Fruit fly (Drosophila melanogaster) whole organism, embryonic: ENCODE measurements around the gene sesB.

Source experiments
- ATbp ChIP-seq: fragments of 200-800 bp; sonication (Bioruptor generic); optimal IDR thresholded peaks from 2 replicates; lab custom pipeline; 2017; ENCODE audit warnings: missing biosample characterization, mild to moderate bottlenecking, missing genetic modification characterization, missing genetic modification reagents
- Adf1 ChIP-seq: fragments of 200-800 bp; sonication (Bioruptor generic); IDR thresholded peaks from 2 replicates; pipeline ENCODE4 v1.3.6; 2022; ENCODE audit warnings: missing biosample characterization, missing genetic modification characterization
- CG10274 ChIP-seq: fragments of 200-800 bp; sonication (Bioruptor generic); optimal IDR thresholded peaks from 3 replicates; lab custom pipeline; 2017; ENCODE audit warnings: missing biosample characterization, mild to moderate bottlenecking, missing genetic modification characterization
- CG10321 ChIP-seq: fragments of 200-800 bp; sonication (Bioruptor generic); IDR thresholded peaks from 2 replicates; pipeline ENCODE4 v1.3.6; 2022; ENCODE audit warnings: missing biosample characterization, missing genetic modification characterization
- CG12659 ChIP-seq: fragments of 200-800 bp; sonication (Bioruptor generic); optimal IDR thresholded peaks from 3 replicates; lab custom pipeline; 2017; ENCODE audit warnings: mild to moderate bottlenecking, missing biosample characterization, missing genetic modification reagents, missing genetic modification characterization
- CG13775 ChIP-seq: fragments of 200-800 bp; sonication (Bioruptor generic); optimal IDR thresholded peaks from 3 replicates; lab custom pipeline; 2017; ENCODE audit warnings: missing biosample characterization, mild to moderate bottlenecking, missing genetic modification characterization
- CG14014 ChIP-seq: fragments of 200-800 bp; sonication (Bioruptor generic); IDR thresholded peaks from 2 replicates; pipeline ENCODE4 v1.3.6; 2022; ENCODE audit warnings: missing biosample characterization, missing genetic modification characterization
- CG1529 ChIP-seq: fragments of 200-800 bp; sonication (Bioruptor generic); optimal IDR thresholded peaks from 3 replicates; lab custom pipeline; 2018; ENCODE audit warnings: missing biosample characterization, missing genetic modification characterization
- CG15514 ChIP-seq: fragments of 200-800 bp; sonication (Bioruptor generic); optimal IDR thresholded peaks from 3 replicates; lab custom pipeline; 2017; ENCODE audit warnings: missing biosample characterization, missing genetic modification characterization, mild to moderate bottlenecking, moderate library complexity, missing genetic modification reagents
- CG17359 ChIP-seq: fragments of 200-800 bp; sonication (Bioruptor generic); optimal IDR thresholded peaks from 3 replicates; lab custom pipeline; 2018; ENCODE audit warnings: missing biosample characterization, mild to moderate bottlenecking, missing genetic modification characterization, moderate library complexity
- CG17361 ChIP-seq: fragments of 200-800 bp; sonication (Bioruptor generic); IDR thresholded peaks from 3 replicates; pipeline ENCODE4 v1.3.6; 2022; ENCODE audit warnings: missing biosample characterization, missing genetic modification characterization
- CG17385 ChIP-seq: fragments of 200-800 bp; sonication (Bioruptor generic); optimal IDR thresholded peaks from 3 replicates; lab custom pipeline; 2018; ENCODE audit warnings: missing biosample characterization, mild to moderate bottlenecking, missing genetic modification characterization
- CG2199 ChIP-seq: fragments of 200-800 bp; sonication (Bioruptor generic); IDR thresholded peaks from 3 replicates; pipeline ENCODE4 v1.3.6; 2022; ENCODE audit warnings: missing biosample characterization, missing genetic modification characterization
- CG31365 ChIP-seq: fragments of 200-800 bp; sonication (Bioruptor generic); optimal IDR thresholded peaks from 2 replicates; lab custom pipeline; 2018; ENCODE audit warnings: missing biosample characterization, mild to moderate bottlenecking, missing genetic modification characterization
- CG31388 ChIP-seq: fragments of 200-800 bp; sonication (Bioruptor generic); optimal IDR thresholded peaks from 2 replicates; lab custom pipeline; 2016; ENCODE audit warnings: missing biosample characterization, missing genetic modification characterization
- CG34422 ChIP-seq: fragments of 200-800 bp; sonication (Bioruptor generic); IDR thresholded peaks from 3 replicates; pipeline ENCODE4 v1.3.6; 2022; ENCODE audit warnings: missing biosample characterization, missing genetic modification characterization
- CG4820 ChIP-seq: fragments of 200-800 bp; sonication (Bioruptor generic); optimal IDR thresholded peaks from 3 replicates; lab custom pipeline; 2016; ENCODE audit warnings: missing biosample characterization, missing genetic modification characterization
- CG5180 ChIP-seq: fragments of 200-800 bp; sonication (Bioruptor generic); optimal IDR thresholded peaks from 3 replicates; lab custom pipeline; 2017; ENCODE audit warnings: missing biosample characterization, missing genetic modification characterization, mild to moderate bottlenecking, moderate library complexity, missing genetic modification reagents
- CG5245 ChIP-seq: fragments of 200-800 bp; sonication (Bioruptor generic); optimal IDR thresholded peaks from 3 replicates; lab custom pipeline; 2016; ENCODE audit warnings: missing biosample characterization, missing genetic modification characterization
- CG6813 ChIP-seq: fragments of 200-800 bp; sonication (Bioruptor generic); optimal IDR thresholded peaks from 2 replicates; lab custom pipeline; 2017; ENCODE audit warnings: missing biosample characterization, missing genetic modification characterization, mild to moderate bottlenecking, moderate library complexity, missing genetic modification reagents
- CG8359 ChIP-seq: fragments of 200-800 bp; sonication (Bioruptor generic); optimal IDR thresholded peaks from 2 replicates; lab custom pipeline; 2017; ENCODE audit warnings: missing biosample characterization, mild to moderate bottlenecking, missing genetic modification characterization, borderline replicate concordance
- CG9609 ChIP-seq: fragments of 200-800 bp; sonication (Bioruptor generic); optimal IDR thresholded peaks from 3 replicates; lab custom pipeline; 2016; ENCODE audit warnings: missing biosample characterization, missing genetic modification characterization
- Fer1 ChIP-seq: fragments of 200-800 bp; sonication (Bioruptor generic); optimal IDR thresholded peaks from 2 replicates; lab custom pipeline; 2017; ENCODE audit warnings: missing biosample characterization, mild to moderate bottlenecking, missing genetic modification characterization
- Gsc ChIP-seq: fragments of 200-800 bp; sonication (Bioruptor generic); IDR thresholded peaks from 2 replicates; pipeline ENCODE4 v1.3.6; 2022; ENCODE audit warnings: missing biosample characterization, missing genetic modification characterization
- Hsf ChIP-seq: fragments of 200-800 bp; sonication (Bioruptor generic); optimal IDR thresholded peaks from 3 replicates; lab custom pipeline; 2016; ENCODE audit warnings: missing biosample characterization, missing genetic modification characterization
- Mad ChIP-seq: fragments of 200-800 bp; sonication (Bioruptor generic); optimal IDR thresholded peaks from 2 replicates; lab custom pipeline; 2016; ENCODE audit warnings: missing biosample characterization, missing genetic modification characterization
- NC2β ChIP-seq: fragments of 200-800 bp; sonication (Bioruptor generic); optimal IDR thresholded peaks from 2 replicates; lab custom pipeline; 2016; ENCODE audit warnings: missing biosample characterization, missing genetic modification characterization
- Opbp ChIP-seq: fragments of 200-800 bp; sonication (Bioruptor generic); IDR thresholded peaks from 3 replicates; pipeline ENCODE4 v1.3.6; 2022; ENCODE audit warnings: missing biosample characterization, missing genetic modification characterization; ENCODE audit not compliant: partially characterized antibody
- Pdp1 ChIP-seq, 2 experiments: fragments of 200-800 bp; sonication (Bioruptor generic); optimal IDR thresholded peaks; 3 replicates each; lab custom pipeline; 2016; ENCODE audit warnings: missing biosample characterization in 2 of 2, missing genetic modification characterization in 2 of 2, mild to moderate bottlenecking in 1 of 2, moderate library complexity in 1 of 2
- Sry-β ChIP-seq: fragments of 200-800 bp; sonication (Bioruptor generic); optimal IDR thresholded peaks from 2 replicates; lab custom pipeline; 2018; ENCODE audit warnings: missing biosample characterization, mild to moderate bottlenecking, missing genetic modification characterization, moderate library complexity
- Ssrp ChIP-seq: fragments of 200-800 bp; sonication (Bioruptor generic); optimal IDR thresholded peaks from 2 replicates; lab custom pipeline; 2018; ENCODE audit warnings: missing biosample characterization, mild to moderate bottlenecking, missing genetic modification characterization, moderate library complexity
- amos ChIP-seq: fragments of 200-800 bp; sonication (Bioruptor generic); IDR thresholded peaks from 2 replicates; pipeline ENCODE4 v1.3.6; 2022; ENCODE audit warnings: missing biosample characterization, missing genetic modification characterization; ENCODE audit not compliant: partially characterized antibody
- ase ChIP-seq: fragments of 200-800 bp; sonication (Bioruptor generic); IDR thresholded peaks from 3 replicates; pipeline ENCODE4 v1.3.6; 2022; ENCODE audit warnings: missing biosample characterization, missing genetic modification characterization
- bcd ChIP-seq: fragments of 200-800 bp; sonication (Bioruptor generic); optimal IDR thresholded peaks from 2 replicates; lab custom pipeline; 2017; ENCODE audit warnings: missing biosample characterization, mild to moderate bottlenecking, missing genetic modification characterization
- cg ChIP-seq: fragments of 200-800 bp; sonication (Bioruptor generic); optimal IDR thresholded peaks from 3 replicates; lab custom pipeline; 2019; ENCODE audit warnings: missing biosample characterization, mild to moderate bottlenecking, missing genetic modification characterization, moderate library complexity
- ci ChIP-seq: fragments of 200-800 bp; sonication (Bioruptor generic); IDR thresholded peaks from 3 replicates; pipeline ENCODE4 v1.3.6; 2022; ENCODE audit warnings: missing biosample characterization, missing genetic modification characterization
- crol ChIP-seq: fragments of 200-800 bp; sonication (Bioruptor generic); IDR thresholded peaks from 2 replicates; pipeline ENCODE4 v1.3.6; 2022; ENCODE audit warnings: missing biosample characterization, missing genetic modification characterization
- danr ChIP-seq: fragments of 200-800 bp; sonication (Bioruptor generic); IDR thresholded peaks from 2 replicates; pipeline ENCODE4 v1.3.6; 2022; ENCODE audit warnings: missing biosample characterization, missing genetic modification characterization
- dm ChIP-seq: fragments of 200-800 bp; sonication (Bioruptor generic); optimal IDR thresholded peaks from 3 replicates; lab custom pipeline; 2016; ENCODE audit warnings: missing biosample characterization, missing genetic modification characterization
- dysf ChIP-seq: fragments of 200-800 bp; sonication (Bioruptor generic); IDR thresholded peaks from 3 replicates; pipeline ENCODE4 v1.3.6; 2022; ENCODE audit warnings: missing biosample characterization, missing genetic modification characterization
- esg ChIP-seq: fragments of 200-800 bp; sonication (Bioruptor generic); conservative IDR thresholded peaks from 2 replicates; pipeline ENCODE4 v1.3.6; 2022; ENCODE audit warnings: missing biosample characterization, missing genetic modification characterization
- ham ChIP-seq: fragments of 200-800 bp; sonication (Bioruptor generic); IDR thresholded peaks from 2 replicates; pipeline ENCODE4 v1.3.6; 2022; ENCODE audit warnings: missing biosample characterization, missing genetic modification characterization
- kay ChIP-seq: fragments of 200-800 bp; sonication (Bioruptor generic); optimal IDR thresholded peaks from 2 replicates; lab custom pipeline; 2016; ENCODE audit warnings: missing biosample characterization, missing genetic modification characterization
- lab ChIP-seq: fragments of 200-800 bp; sonication (Bioruptor generic); optimal IDR thresholded peaks from 3 replicates; lab custom pipeline; 2017; ENCODE audit warnings: missing biosample characterization, missing genetic modification characterization, mild to moderate bottlenecking, moderate library complexity, missing genetic modification reagents
- maf-S ChIP-seq: fragments of 200-800 bp; sonication (Bioruptor generic); optimal IDR thresholded peaks from 2 replicates; lab custom pipeline; 2016; ENCODE audit warnings: missing biosample characterization, missing genetic modification characterization
- mirr ChIP-seq: fragments of 200-800 bp; sonication (Bioruptor generic); optimal IDR thresholded peaks from 3 replicates; lab custom pipeline; 2018; ENCODE audit warnings: missing biosample characterization, mild to moderate bottlenecking, missing genetic modification characterization
- p53 ChIP-seq: fragments of 200-800 bp; sonication (Bioruptor generic); optimal IDR thresholded peaks from 2 replicates; lab custom pipeline; 2016; ENCODE audit warnings: missing biosample characterization, missing genetic modification characterization
- sens-2 ChIP-seq: fragments of 200-800 bp; sonication (Bioruptor generic); IDR thresholded peaks from 2 replicates; pipeline ENCODE4 v1.3.6; 2022; ENCODE audit warnings: missing biosample characterization, missing genetic modification characterization
- slbo ChIP-seq: fragments of 200-800 bp; sonication (Bioruptor generic); IDR thresholded peaks from 2 replicates; pipeline ENCODE4 v1.3.6; 2022; ENCODE audit warnings: missing biosample characterization, missing genetic modification characterization
- sug ChIP-seq: fragments of 200-800 bp; optimal IDR thresholded peaks from 2 replicates; lab custom pipeline; 2019; ENCODE audit warnings: missing biosample characterization, mild to moderate bottlenecking, missing genetic modification characterization, moderate library complexity
- z ChIP-seq: fragments of 200-800 bp; sonication (Bioruptor generic); IDR thresholded peaks from 3 replicates; pipeline ENCODE4 v1.3.6; 2022; ENCODE audit warnings: missing biosample characterization, missing genetic modification characterization

The sesB gene

DNA sequence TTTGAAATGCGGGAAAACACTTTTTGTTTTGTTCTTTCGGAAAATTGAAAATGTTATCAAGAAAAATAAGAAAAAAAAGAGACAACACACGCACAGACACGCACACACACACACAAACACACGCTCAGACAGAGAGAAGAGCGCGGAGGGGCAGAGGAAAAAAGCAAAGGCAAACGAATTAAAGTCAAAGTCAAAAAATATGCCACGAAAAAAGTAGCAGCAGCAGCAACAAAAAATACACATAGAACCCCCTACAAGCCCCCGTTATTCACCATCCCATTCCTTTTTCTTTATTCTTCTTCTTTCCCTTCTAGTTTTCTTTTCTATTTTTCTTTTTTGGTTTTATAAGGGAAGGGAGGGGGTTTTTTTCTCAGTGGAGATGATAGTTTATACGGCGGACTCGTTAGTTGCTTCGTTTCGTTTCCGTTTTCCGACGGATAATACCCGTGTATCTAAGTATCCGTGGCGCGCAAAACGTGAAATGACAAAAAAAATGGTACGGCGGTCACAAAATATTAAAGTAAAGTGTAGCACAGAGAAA lies 28.1 kb upstream of the sesB start:
- TF ChIP-seq esg (GFP tag; lab: Robert Waterston, UW) (no peak), CG9609 (GFP tag; lab: Kevin White, UChicago) (no peak), Hsf (GFP tag; lab: Kevin White, UChicago) (peak; percentile 1), slbo (GFP tag; lab: Robert Waterston, UW) (peak; percentile 27; the same call in 1 of the 2 replicates), CG17359 (tag; lab: Kevin White, UChicago) (peak; percentile 76), Mad (GFP tag; lab: Kevin White, UChicago) (no peak), Opbp (GFP tag; lab: Robert Waterston, UW) (no peak), sug (tag; lab: Kevin White, UChicago) (no peak), Ssrp (tag; lab: Kevin White, UChicago) (no peak), CG1529 (peak; percentile 23), z (GFP tag; lab: Robert Waterston, UW) (peak; percentile 79; the same call in 2 of the 3 replicates), CG31365 (no peak), Sry-β (GFP tag; lab: Kevin White, UChicago) (no peak), mirr (GFP tag; lab: Kevin White, UChicago) (no peak), CG8359 (no peak), CG5180 (no peak), ase (GFP tag; lab: Robert Waterston, UW) (no peak), kay (GFP tag; lab: Kevin White, UChicago) (no peak), CG17361 (GFP tag; lab: Robert Waterston, UW) (no peak), NC2β (no peak), Fer1 (GFP tag; lab: Kevin White, UChicago) (no peak), Adf1 (GFP tag; lab: Robert Waterston, UW) (no peak), crol (GFP tag; lab: Robert Waterston, UW) (peak; percentile 95), CG17385 (GFP tag; lab: Kevin White, UChicago) (peak; percentile 75), p53 (GFP tag; lab: Kevin White, UChicago) (peak; percentile 1), ATbp (peak; percentile 32), dysf (GFP tag; lab: Robert Waterston, UW) (0 out of 3 replicates have a peak, but pooled peaks have one; percentile 17), maf-S (GFP tag; lab: Kevin White, UChicago) (no peak), Pdp1 (GFP tag; optimal IDR thresholded peaks at IDR 0.05; lab: Kevin White, UChicago) (no peak), CG4820 (GFP tag; lab: Kevin White, UChicago) (peak; percentile 12), CG6813 (GFP tag; lab: Kevin White, UChicago) (no peak), CG12659 (GFP tag; lab: Kevin White, UChicago) (no peak), amos (GFP tag; lab: Robert Waterston, UW) (0 out of 2 replicates have a peak, but pooled peaks have one; percentile 25), sens-2 (GFP tag; lab: Robert Waterston, UW) (no peak), danr (no peak), CG34422 (no peak), lab (GFP tag; lab: Kevin White, UChicago) (peak; percentile 2), CG31388 (GFP tag; lab: Kevin White, UChicago) (no peak), CG10274 (GFP tag; lab: Kevin White, UChicago) (no peak), CG10321 (no peak), CG13775 (no peak), CG15514 (GFP tag; lab: Kevin White, UChicago) (no peak), ci (GFP tag; lab: Robert Waterston, UW) (peak; percentile 47; the same call in 2 of the 3 replicates), CG14014 (GFP tag; lab: Robert Waterston, UW) (peak; percentile 15; the same call in 1 of the 2 replicates), cg (GFP tag; lab: Kevin White, UChicago) (peak; percentile 43), Gsc (GFP tag; lab: Robert Waterston, UW) (no peak), dm (no peak), CG5245 (GFP tag; lab: Kevin White, UChicago) (no peak), ham (GFP tag; lab: Robert Waterston, UW) (no peak), bcd (peak; percentile 6), CG2199 (GFP tag; lab: Robert Waterston, UW) (peak; percentile 65)
